Fruit fly (Drosophila melanogaster) whole organism, larva: ENCODE results near the gene CG42832.
"Not testable (repeated sequence)": the region's sequence is repeated elsewhere in the genome, so short reads cannot be mapped to it uniquely, and the experiment has no call there.

Experiments used
- noc ChIP-seq: fragments of 200-800 bp; sonication (Bioruptor generic); optimal IDR thresholded peaks from 3 replicates; lab custom pipeline; 2019; ENCODE audit warnings: missing biosample characterization, mild to moderate bottlenecking, missing genetic modification characterization, moderate library complexity

The CG42832 gene

dm6 chr3L:11587720-11588580 lies 22.0 kb upstream of the CG42832 start, which contains the start of gene rt:
TSS of gene rt (minus strand) at chr3L:11587770.
- TF ChIP-seq noc (tag; lab: Kevin White, UChicago) = no peak

- no peak for TF ChIP-seq noc (tag; lab: Kevin White, UChicago)
Measured at dm6 chr3L:11588594-11588993, 21.3 kb upstream of the CG42832 start.

- not testable (repeated sequence) for TF ChIP-seq noc (tag; lab: Kevin White, UChicago)
Measured at dm6 chr3L:11589395-11589794, 20.5 kb upstream of the CG42832 start, which contains the start of gene CG7377. TSS of gene CG7377 (plus strand) at chr3L:11589695.

dm6 chr3L:11591131-11591530 lies 18.8 kb upstream of the CG42832 start, which contains the start of gene CG33268:
TSS of gene CG33268 (minus strand) at chr3L:11591231.
- no peak for TF ChIP-seq noc (tag; lab: Kevin White, UChicago)

dm6 chr3L:11591803-11592202 lies 18.1 kb upstream of the CG42832 start:
- no peak for TF ChIP-seq noc (tag; lab: Kevin White, UChicago)

- no peak for TF ChIP-seq noc (tag; lab: Kevin White, UChicago)
Measured at dm6 chr3L:11593778-11594177, 16.2 kb upstream of the CG42832 start.

- no peak for TF ChIP-seq noc (tag; lab: Kevin White, UChicago)
Measured at dm6 chr3L:11596585-11597252, 13.2 kb upstream of the CG42832 start, which contains the start of gene CG7368. TSS of gene CG7368 (plus strand) at chr3L:11597202.

dm6 chr3L:11599255-11599654 lies 10.7 kb upstream of the CG42832 start:
- TF ChIP-seq noc (tag; lab: Kevin White, UChicago) = no peak

dm6 chr3L:11599965-11600420 lies 9.9 kb upstream of the CG42832 start, which contains the start of the genes CG14137 and CG46394:
TSS of gene CG14137 (minus strand) at chr3L:11600065.
TSS of gene CG46394 (plus strand) at chr3L:11600370.
- no peak for TF ChIP-seq noc (tag; lab: Kevin White, UChicago)

dm6 chr3L:11601133-11601532 lies 8.8 kb upstream of the CG42832 start:
- TF ChIP-seq noc (tag; lab: Kevin White, UChicago) = no peak

- TF ChIP-seq noc (tag; lab: Kevin White, UChicago) = no peak
Measured at dm6 chr3L:11602040-11602439, 7.9 kb upstream of the CG42832 start.

dm6 chr3L:11604227-11604626 lies 5.7 kb upstream of the CG42832 start:
- no peak for TF ChIP-seq noc (tag; lab: Kevin White, UChicago)

dm6 chr3L:11609153-11609809 lies 654 bp upstream of the CG42832 start, which contains the start of gene Duba:
TSS of gene Duba (minus strand) at chr3L:11609465.
- TF ChIP-seq noc (tag; lab: Kevin White, UChicago) = no peak

dm6 chr3L:11620001-11620400 lies 10.1 kb downstream of the CG42832 start, which contains the start of gene Muc68Ca:
TSS of gene Muc68Ca (minus strand) at chr3L:11620101.
- no peak for TF ChIP-seq noc (tag; lab: Kevin White, UChicago)

- no peak for TF ChIP-seq noc (tag; lab: Kevin White, UChicago)
Measured at dm6 chr3L:11622750-11623149, 12.8 kb downstream of the CG42832 start.
